Fruit fly (Drosophila melanogaster): ENCODE data around the gene CG5854.
A peak's percentile ranks its signal among the peaks of the same experiment; 100 is the strongest.

DNA sequence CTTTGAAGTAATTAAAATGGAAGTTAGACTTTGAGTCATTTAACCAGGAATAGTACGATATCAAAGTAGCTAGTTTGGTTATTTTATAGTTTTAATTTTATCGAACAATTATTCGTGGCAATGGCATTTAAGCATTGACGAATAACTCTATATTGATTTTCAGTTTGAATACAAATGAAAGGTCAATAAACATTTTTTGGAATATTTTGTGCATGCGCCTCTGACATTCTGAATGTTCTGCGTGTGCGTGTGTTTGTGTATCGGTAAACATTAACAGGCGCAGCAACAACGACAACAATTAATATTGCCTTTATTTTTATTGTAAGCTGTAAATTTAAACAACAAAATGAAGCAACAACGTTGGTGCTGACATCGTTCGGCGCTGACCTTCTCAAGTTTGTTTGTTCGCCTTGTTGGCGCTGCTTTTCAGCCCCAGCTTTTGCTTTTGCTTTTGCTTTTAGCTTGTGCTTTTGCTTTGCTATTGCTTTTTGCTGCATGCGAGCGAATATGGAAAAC, 24.3 kb upstream of the CG5854 start:
- TF ChIP-seq toe (GFP tag; optimal IDR thresholded peaks at IDR 0.05) (no peak), CG1620 (GFP tag; optimal IDR thresholded peaks at IDR 0.05) (no peak), Hr96 (GFP tag; optimal IDR thresholded peaks at IDR 0.05) (no peak), Clk (GFP tag; optimal IDR thresholded peaks at IDR 0.05) (no peak), kay (GFP tag; ENCODE audit: borderline replicate concordance) (no peak), CG11617 (GFP tag; optimal IDR thresholded peaks at IDR 0.05) (no peak), tj (GFP tag; optimal IDR thresholded peaks at IDR 0.05) (no peak), cic (GFP tag; optimal IDR thresholded peaks at IDR 0.05) (no peak), CG33017 (tag; optimal IDR thresholded peaks at IDR 0.05) (no peak), bab1 (GFP tag; optimal IDR thresholded peaks at IDR 0.05) (no peak), ovo (GFP tag; optimal IDR thresholded peaks at IDR 0.05) (no peak), Mnt (GFP tag; optimal IDR thresholded peaks at IDR 0.05) (no peak), Crg-1 (GFP tag; optimal IDR thresholded peaks at IDR 0.05) (peak; percentile 8)
